Worm (Caenorhabditis elegans): ENCODE data around the gene ocr-1.

- TF ChIP-seq xnd-1 (tag; optimal IDR thresholded peaks at IDR 0.05) (no peak), hlh-26 (GFP tag; conservative IDR thresholded peaks at IDR 0.05) (no peak), nfya-1 (tag; optimal IDR thresholded peaks at IDR 0.05; ENCODE audit: borderline replicate concordance, insufficient read depth) (no peak), let-607 (tag; optimal IDR thresholded peaks at IDR 0.05) (no peak), attf-5 (GFP tag; optimal IDR thresholded peaks at IDR 0.05) (no peak), unc-62 (GFP tag; optimal IDR thresholded peaks at IDR 0.05) (no peak), ztf-6 (GFP tag; IDR thresholded peaks at IDR 0.05) (no peak)
Measured at ce11 chrV:10725424-10725951, 38.7 kb upstream of the ocr-1 start.

All from whole organism, young adult.